Fruit fly (Drosophila melanogaster) whole organism, wandering third instar larva: ENCODE results near the gene Sulf1.
A peak's percentile ranks its signal among the peaks of the same experiment; 100 is the strongest.

Experiments used
- Abd-B ChIP-seq: fragments of >200 bp; optimal IDR thresholded peaks from 2 replicates; lab custom pipeline; 2017; ENCODE audit warnings: missing biosample characterization, missing genetic modification characterization
- CG32264 ChIP-seq: fragments of 200-800 bp; sonication (Bioruptor generic); optimal IDR thresholded peaks from 2 replicates; lab custom pipeline; 2016; ENCODE audit warnings: missing biosample characterization, missing genetic modification characterization
- CrebA ChIP-seq: fragments of 200-800 bp; sonication (Bioruptor generic); optimal IDR thresholded peaks from 2 replicates; lab custom pipeline; 2016; ENCODE audit warnings: missing biosample characterization, mild to moderate bottlenecking, missing genetic modification characterization, borderline replicate concordance
- Dif ChIP-seq: fragments of 200-275, 200-300 bp; sonication (Bioruptor generic); optimal IDR thresholded peaks from 2 replicates; lab custom pipeline; 2018; ENCODE audit warnings: missing biosample characterization, missing genetic modification characterization; ENCODE audit not compliant: partially characterized antibody
- GATAd ChIP-seq: sonication (Bioruptor generic); optimal IDR thresholded peaks from 2 replicates; lab custom pipeline; 2016; ENCODE audit warnings: missing biosample characterization, missing genetic modification characterization
- Hnf4 ChIP-seq: fragments of 200-800 bp; sonication (Bioruptor generic); optimal IDR thresholded peaks from 2 replicates; lab custom pipeline; 2016; ENCODE audit warnings: missing biosample characterization, mild to moderate bottlenecking, missing genetic modification characterization
- Hr78 ChIP-seq: fragments of >200 bp; optimal IDR thresholded peaks from 2 replicates; lab custom pipeline; 2017; ENCODE audit warnings: missing biosample characterization, missing genetic modification characterization
- Hr83 ChIP-seq: fragments of 200-300 bp; sonication (Bioruptor generic); optimal IDR thresholded peaks from 2 replicates; lab custom pipeline; 2016; ENCODE audit warnings: missing biosample characterization, mild to moderate bottlenecking, missing genetic modification characterization, moderate library complexity; ENCODE audit not compliant: poor library complexity, severe bottlenecking
- Jra ChIP-seq: sonication (Bioruptor generic); optimal IDR thresholded peaks from 2 replicates; lab custom pipeline; 2016; ENCODE audit warnings: missing biosample characterization, missing genetic modification characterization
- Mio ChIP-seq: sonication (Bioruptor generic); optimal IDR thresholded peaks from 2 replicates; lab custom pipeline; 2016; ENCODE audit warnings: missing biosample characterization, missing genetic modification characterization
- Myc ChIP-seq: fragments of >200 bp; optimal IDR thresholded peaks from 2 replicates; lab custom pipeline; 2017
- N ChIP-seq: fragments of >200 bp; optimal IDR thresholded peaks from 2 replicates; lab custom pipeline; 2018; ENCODE audit warnings: missing biosample characterization, missing external identifiers, missing genetic modification characterization
- OdsH ChIP-seq: fragments of 200-800 bp; sonication (Bioruptor generic); optimal IDR thresholded peaks from 2 replicates; lab custom pipeline; 2016; ENCODE audit warnings: missing biosample characterization, mild to moderate bottlenecking, missing genetic modification characterization
- Rel ChIP-seq, 2 experiments: fragments of 200-800 bp; sonication (Bioruptor generic) in 1 of 2; optimal IDR thresholded peaks; 2 replicates in 1 of 2; 3 replicates in 1 of 2; lab custom pipeline; 2016 to 2019; ENCODE audit warnings: mild to moderate bottlenecking in 2 of 2, missing biosample characterization in 2 of 2, missing genetic modification characterization in 2 of 2, moderate library complexity in 1 of 2
- Sp1 ChIP-seq: fragments of 200-800 bp; sonication (Bioruptor generic); optimal IDR thresholded peaks from 3 replicates; lab custom pipeline; 2019; ENCODE audit warnings: missing biosample characterization, mild to moderate bottlenecking, missing genetic modification characterization, moderate library complexity
- Vsx2 ChIP-seq: fragments of 200-300, 225-300 bp; sonication (Bioruptor generic); optimal IDR thresholded peaks from 2 replicates; lab custom pipeline; 2018; ENCODE audit warnings: missing biosample characterization, missing genetic modification characterization; ENCODE audit not compliant: partially characterized antibody
- br ChIP-seq: fragments of 200-800 bp; sonication (Bioruptor generic); optimal IDR thresholded peaks from 2 replicates; lab custom pipeline; 2016; ENCODE audit warnings: missing biosample characterization, missing genetic modification characterization
- brk ChIP-seq: fragments of 200-800 bp; sonication (Bioruptor generic); optimal IDR thresholded peaks from 2 replicates; lab custom pipeline; 2016; ENCODE audit warnings: missing biosample characterization, mild to moderate bottlenecking, missing genetic modification characterization
- dl ChIP-seq, 2 experiments: fragments of 175-275, 200-275 bp in 1 of 2; fragments of 200-275 bp in 1 of 2; sonication (Bioruptor generic); optimal IDR thresholded peaks; lab custom pipeline; 2018; ENCODE audit warnings: mild to moderate bottlenecking in 2 of 2, missing biosample characterization in 2 of 2, missing genetic modification characterization in 2 of 2, moderate library complexity in 2 of 2; ENCODE audit not compliant: partially characterized antibody in 2 of 2, insufficient read depth in 1 of 2
- dmrt93B ChIP-seq: fragments of 200-800 bp; sonication (Bioruptor generic); optimal IDR thresholded peaks from 2 replicates; lab custom pipeline; 2018; ENCODE audit warnings: missing biosample characterization, mild to moderate bottlenecking, missing genetic modification characterization
- dsf ChIP-seq: sonication (Bioruptor generic); optimal IDR thresholded peaks from 2 replicates; lab custom pipeline; 2016; ENCODE audit warnings: missing biosample characterization, missing genetic modification characterization, borderline replicate concordance
- ey ChIP-seq: fragments of 200-800 bp; sonication (Bioruptor generic); optimal IDR thresholded peaks from 2 replicates; lab custom pipeline; 2016; ENCODE audit warnings: missing biosample characterization, missing genetic modification characterization
- foxo ChIP-seq, 2 experiments: fragments of 200-800 bp; sonication (Bioruptor generic); optimal IDR thresholded peaks; 2 replicates in 1 of 2; 3 replicates in 1 of 2; lab custom pipeline; 2016 to 2017; ENCODE audit warnings: missing biosample characterization in 2 of 2, missing genetic modification characterization in 2 of 2
- jim ChIP-seq: fragments of 175-275, 200-325 bp; sonication (Bioruptor generic); optimal IDR thresholded peaks from 2 replicates; lab custom pipeline; 2016; ENCODE audit warnings: missing biosample characterization, mild to moderate bottlenecking, missing genetic modification characterization
- rgr ChIP-seq: fragments of 200-800 bp; sonication (Bioruptor generic); optimal IDR thresholded peaks from 3 replicates; lab custom pipeline; 2016; ENCODE audit warnings: missing biosample characterization, mild to moderate bottlenecking, missing genetic modification characterization
- sage ChIP-seq: fragments of 200-800 bp; sonication (Bioruptor generic); optimal IDR thresholded peaks from 2 replicates; lab custom pipeline; 2016; ENCODE audit warnings: missing biosample characterization, mild to moderate bottlenecking, missing genetic modification characterization
- sv ChIP-seq: fragments of 200-800 bp; sonication (Bioruptor generic); optimal IDR thresholded peaks from 3 replicates; lab custom pipeline; 2016; ENCODE audit warnings: missing biosample characterization, missing genetic modification characterization
- tai ChIP-seq: sonication (Bioruptor generic); optimal IDR thresholded peaks from 2 replicates; lab custom pipeline; 2016; ENCODE audit warnings: missing biosample characterization, missing genetic modification characterization
- usp ChIP-seq: fragments of >200 bp; optimal IDR thresholded peaks from 2 replicates; lab custom pipeline; 2017; ENCODE audit warnings: missing biosample characterization, missing genetic modification characterization
- woc ChIP-seq: sonication (Bioruptor generic); optimal IDR thresholded peaks from 2 replicates; lab custom pipeline; 2016; ENCODE audit warnings: missing biosample characterization, mild to moderate bottlenecking, missing genetic modification characterization

Gene Sulf1

dm6 chr3R:16355393-16355943 is 16.1 kb upstream of the Sulf1 start:
- TF ChIP-seq foxo (GFP tag; optimal IDR thresholded peaks at IDR 0.05; lab: Kevin White, UChicago) (peak in 1 of 2 experiments; percentile 49), Hr83 (GFP tag; lab: Kevin White, UChicago) (peak; percentile 17), dsf (GFP tag; lab: Kevin White, UChicago) (no peak)

- TF ChIP-seq br (GFP tag; lab: Kevin White, UChicago), result no peak
- TF ChIP-seq CrebA (GFP tag; lab: Kevin White, UChicago), result no peak
- no peak for TF ChIP-seq N (GFP tag; lab: Kevin White, UChicago)
- no peak for TF ChIP-seq sage (GFP tag; lab: Kevin White, UChicago)
- no peak for TF ChIP-seq Dif
- TF ChIP-seq Rel (GFP tag; optimal IDR thresholded peaks at IDR 0.05; lab: Kevin White, UChicago), result no peak
- TF ChIP-seq Rel (tag; optimal IDR thresholded peaks at IDR 0.05; lab: Kevin White, UChicago), result no peak
- no peak for TF ChIP-seq woc (GFP tag; lab: Kevin White, UChicago)
- TF ChIP-seq dl (GFP tag; optimal IDR thresholded peaks at IDR 0.05; lab: Kevin White, UChicago; ENCODE audit: insufficient read depth in 1 of 2, partially characterized antibody in 2 of 2), result no peak
- no peak for TF ChIP-seq ey (GFP tag; lab: Kevin White, UChicago)
These were observed 14.3 kb upstream of the Sulf1 start for dm6 chr3R:16353671-16354070.

dm6 chr3R:16353195-16353594 is 13.8 kb upstream of the Sulf1 start:
- TF ChIP-seq rgr, result no peak
- TF ChIP-seq Abd-B (GFP tag; lab: Kevin White, UChicago), result no peak
- no peak for TF ChIP-seq woc (GFP tag; lab: Kevin White, UChicago)
- TF ChIP-seq Hnf4 (GFP tag; lab: Kevin White, UChicago), result no peak
- TF ChIP-seq jim (GFP tag; lab: Kevin White, UChicago), result no peak
- no peak for TF ChIP-seq dmrt93B
- no peak for TF ChIP-seq tai (GFP tag; lab: Kevin White, UChicago)
- TF ChIP-seq sage (GFP tag; lab: Kevin White, UChicago), result no peak
- no peak for TF ChIP-seq foxo (GFP tag; optimal IDR thresholded peaks at IDR 0.05; lab: Kevin White, UChicago)
- TF ChIP-seq Sp1 (GFP tag; lab: Kevin White, UChicago), result no peak
- no peak for TF ChIP-seq Myc (lab: Kevin White, UChicago)
- TF ChIP-seq OdsH (GFP tag; lab: Kevin White, UChicago), result no peak
- no peak for TF ChIP-seq Hr78 (GFP tag; lab: Kevin White, UChicago)
- TF ChIP-seq Dif, result no peak
- TF ChIP-seq ey (GFP tag; lab: Kevin White, UChicago), result no peak
- no peak for TF ChIP-seq brk (GFP tag; lab: Kevin White, UChicago)
- no peak for TF ChIP-seq Jra (GFP tag; lab: Kevin White, UChicago)
- TF ChIP-seq Mio (GFP tag; lab: Kevin White, UChicago), result no peak
- no peak for TF ChIP-seq Hr83 (GFP tag; lab: Kevin White, UChicago)
- TF ChIP-seq sv, result no peak

dm6 chr3R:16352039-16352438 is 12.7 kb upstream of the Sulf1 start:
- no peak for TF ChIP-seq GATAd (GFP tag; lab: Kevin White, UChicago)
- no peak for TF ChIP-seq br (GFP tag; lab: Kevin White, UChicago)
- no peak for TF ChIP-seq Dif
- TF ChIP-seq ey (GFP tag; lab: Kevin White, UChicago), result no peak
- no peak for TF ChIP-seq Hnf4 (GFP tag; lab: Kevin White, UChicago)
- TF ChIP-seq, all 38 proteins: peak for 0

- TF ChIP-seq Myc (lab: Kevin White, UChicago), result peak; percentile 21
- TF ChIP-seq Vsx2, result no peak
- no peak for TF ChIP-seq dl (GFP tag; optimal IDR thresholded peaks at IDR 0.05; lab: Kevin White, UChicago; ENCODE audit: insufficient read depth in 1 of 2, partially characterized antibody in 2 of 2)
- TF ChIP-seq, all 38 proteins: peak for 1
These were observed 11.7 kb upstream of the Sulf1 start for dm6 chr3R:16351044-16351443.

dm6 chr3R:16350400-16350799 is 11.0 kb upstream of the Sulf1 start:
- TF ChIP-seq CG32264 (GFP tag; lab: Kevin White, UChicago) (no peak), Mio (GFP tag; lab: Kevin White, UChicago) (no peak), br (GFP tag; lab: Kevin White, UChicago) (no peak), usp (GFP tag; lab: Kevin White, UChicago) (no peak)
- TF ChIP-seq, all 38 proteins: peak for 0
